Worm (Caenorhabditis elegans): Measurements from ENCODE around the gene col-120.

The col-120 gene

DNA sequence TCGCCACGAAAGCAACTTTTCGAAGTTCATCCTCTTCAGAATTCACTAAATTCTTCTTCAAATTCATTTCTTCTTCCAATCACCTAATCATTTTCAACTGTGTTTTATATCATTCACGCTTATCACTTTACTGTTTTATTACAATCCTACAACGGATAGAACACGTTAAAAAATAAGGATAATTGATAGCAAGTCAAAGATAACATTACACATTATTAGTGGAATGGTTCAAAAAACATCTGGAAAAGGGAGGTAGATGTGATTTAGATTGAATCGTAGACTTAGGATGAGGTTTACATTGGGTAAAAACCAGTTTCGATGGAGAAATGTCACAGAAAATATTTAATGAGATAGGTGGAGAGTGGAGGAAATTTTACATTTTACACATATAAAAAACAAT, at the start of gene col-120:
Gene col-120 (minus strand): TSS at position 101 of the 400 bp plus-strand sequence.
- no peak for TF ChIP-seq scrt-1 (GFP tag; IDR thresholded peaks at IDR 0.05)
- TF ChIP-seq F13C5.2 (tag; optimal IDR thresholded peaks at IDR 0.05), result no peak
- TF ChIP-seq pes-1 (GFP tag; IDR thresholded peaks at IDR 0.05), result no peak
- TF ChIP-seq tra-4 (tag; optimal IDR thresholded peaks at IDR 0.05), result no peak
- no peak for TF ChIP-seq tbx-11 (GFP tag; IDR thresholded peaks at IDR 0.05)
- no peak for TF ChIP-seq sea-1 (GFP tag; conservative IDR thresholded peaks at IDR 0.05)
- TF ChIP-seq aly-1 (tag; optimal IDR thresholded peaks at IDR 0.05), result no peak
- no peak for TF ChIP-seq flt-1 (GFP tag; IDR thresholded peaks at IDR 0.05)
- TF ChIP-seq hnd-1 (tag; optimal IDR thresholded peaks at IDR 0.05), result no peak
- TF ChIP-seq hmbx-1 (tag; optimal IDR thresholded peaks at IDR 0.05), result no peak
- no peak for TF ChIP-seq ama-1 (optimal IDR thresholded peaks at IDR 0.05)
- no peak for TF ChIP-seq ceh-13 (GFP tag; optimal IDR thresholded peaks at IDR 0.05)
- TF ChIP-seq ets-7 (tag; optimal IDR thresholded peaks at IDR 0.05), result no peak
- TF ChIP-seq hmg-4 (GFP tag; optimal IDR thresholded peaks at IDR 0.05), result no peak

DNA sequence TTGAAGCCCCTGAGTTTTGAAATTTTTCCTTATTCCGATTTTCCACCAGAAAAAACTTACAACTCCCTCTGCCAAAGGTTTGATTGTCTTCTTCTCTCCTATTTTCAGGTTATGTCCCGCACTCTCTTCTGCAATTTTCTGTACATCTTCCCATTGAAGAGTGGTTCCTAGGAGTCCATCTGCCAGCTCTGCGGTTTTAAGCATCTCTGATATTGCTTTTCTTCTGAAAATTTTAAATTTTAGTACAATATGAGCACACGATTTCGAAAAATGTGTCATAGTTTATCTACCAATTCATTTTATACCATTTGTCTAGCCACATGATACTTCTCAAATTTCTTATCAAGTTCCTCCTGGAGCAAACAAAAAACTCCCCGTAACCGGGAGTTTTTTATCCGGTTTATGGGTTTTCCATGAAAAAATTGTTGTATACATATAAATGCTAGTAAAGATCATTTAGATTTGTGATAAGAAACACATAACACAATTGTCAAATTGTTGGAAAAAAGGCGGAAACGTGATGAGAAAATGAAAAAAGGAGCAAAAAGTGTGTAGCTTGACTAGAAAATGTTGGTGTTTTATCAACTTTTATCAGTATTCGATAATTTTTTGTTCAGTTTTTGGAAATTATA, 49.5 kb upstream of the col-120 start:
- TF ChIP-seq tbx-11 (GFP tag; IDR thresholded peaks at IDR 0.05) (no peak), F13C5.2 (tag; optimal IDR thresholded peaks at IDR 0.05) (no peak), aly-1 (tag; optimal IDR thresholded peaks at IDR 0.05) (no peak), B0310.2 (tag; optimal IDR thresholded peaks at IDR 0.05) (no peak), ama-1 (optimal IDR thresholded peaks at IDR 0.05) (no peak), pes-1 (GFP tag; IDR thresholded peaks at IDR 0.05) (no peak), tra-4 (tag; optimal IDR thresholded peaks at IDR 0.05) (no peak), flt-1 (GFP tag; IDR thresholded peaks at IDR 0.05) (no peak)

ce11 chrIV:9308975-9309374, 47.4 kb upstream of the col-120 start, which contains the start of gene F49C12.6:
Gene F49C12.6 (minus strand): TSS chrIV:9309075.
- TF ChIP-seq aly-1 (tag; optimal IDR thresholded peaks at IDR 0.05), result no peak
- no peak for TF ChIP-seq tbx-37 (GFP tag; conservative IDR thresholded peaks at IDR 0.05)
- no peak for TF ChIP-seq pes-1 (GFP tag; IDR thresholded peaks at IDR 0.05)
- no peak for TF ChIP-seq ets-7 (tag; optimal IDR thresholded peaks at IDR 0.05)
- TF ChIP-seq tra-4 (tag; optimal IDR thresholded peaks at IDR 0.05), result no peak
- no peak for TF ChIP-seq ceh-13 (GFP tag; optimal IDR thresholded peaks at IDR 0.05)
- no peak for TF ChIP-seq hmg-4 (GFP tag; optimal IDR thresholded peaks at IDR 0.05)
- TF ChIP-seq tbx-11 (GFP tag; IDR thresholded peaks at IDR 0.05), result no peak
- no peak for TF ChIP-seq flt-1 (GFP tag; IDR thresholded peaks at IDR 0.05)
- TF ChIP-seq F13C5.2 (tag; optimal IDR thresholded peaks at IDR 0.05), result no peak

- TF ChIP-seq hmbx-1 (tag; optimal IDR thresholded peaks at IDR 0.05) (no peak), hmg-4 (GFP tag; optimal IDR thresholded peaks at IDR 0.05) (no peak), aly-1 (tag; optimal IDR thresholded peaks at IDR 0.05) (no peak), ceh-13 (GFP tag; optimal IDR thresholded peaks at IDR 0.05) (no peak), ets-7 (tag; optimal IDR thresholded peaks at IDR 0.05) (no peak), B0310.2 (tag; optimal IDR thresholded peaks at IDR 0.05) (no peak), tra-4 (tag; optimal IDR thresholded peaks at IDR 0.05) (no peak), sea-1 (GFP tag; conservative IDR thresholded peaks at IDR 0.05) (no peak), tbx-11 (GFP tag; IDR thresholded peaks at IDR 0.05) (no peak), scrt-1 (GFP tag; IDR thresholded peaks at IDR 0.05) (no peak), ama-1 (optimal IDR thresholded peaks at IDR 0.05) (no peak), ceh-36 (tag; optimal IDR thresholded peaks at IDR 0.05) (no peak), hnd-1 (tag; optimal IDR thresholded peaks at IDR 0.05) (no peak), F13C5.2 (tag; optimal IDR thresholded peaks at IDR 0.05) (no peak), tbx-37 (GFP tag; conservative IDR thresholded peaks at IDR 0.05) (no peak), flt-1 (GFP tag; IDR thresholded peaks at IDR 0.05) (no peak)
These were observed 43.0 kb upstream of the col-120 start, which contains the start of gene F49C12.5 for ce11 chrIV:9304617-9305016. Gene F49C12.5 (plus strand): TSS chrIV:9304917.

DNA sequence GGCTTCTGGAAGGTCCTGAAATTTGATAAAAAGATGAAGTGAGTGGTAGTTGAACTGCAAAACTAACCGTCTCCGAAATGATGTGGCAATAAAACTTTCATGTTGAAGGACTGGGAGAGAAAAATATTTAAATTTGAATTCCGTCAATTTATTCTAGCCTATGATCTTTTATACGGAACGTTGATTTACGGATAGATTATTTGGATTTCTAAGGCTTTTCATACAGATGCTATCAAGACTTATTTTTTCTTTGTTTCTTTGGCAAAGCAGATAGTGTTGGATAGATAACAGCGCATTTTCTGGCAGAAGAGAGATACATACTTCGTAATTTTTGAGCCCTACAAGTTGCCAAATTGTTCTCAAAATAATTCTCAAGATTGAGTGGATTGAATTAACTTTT, 42.4 kb upstream of the col-120 start, which contains the start of gene F49C12.4:
Gene F49C12.4 (minus strand): TSS at position 101 of the 400 bp plus-strand sequence.
- TF ChIP-seq tra-4 (tag; optimal IDR thresholded peaks at IDR 0.05) (no peak), flt-1 (GFP tag; IDR thresholded peaks at IDR 0.05) (no peak)

DNA sequence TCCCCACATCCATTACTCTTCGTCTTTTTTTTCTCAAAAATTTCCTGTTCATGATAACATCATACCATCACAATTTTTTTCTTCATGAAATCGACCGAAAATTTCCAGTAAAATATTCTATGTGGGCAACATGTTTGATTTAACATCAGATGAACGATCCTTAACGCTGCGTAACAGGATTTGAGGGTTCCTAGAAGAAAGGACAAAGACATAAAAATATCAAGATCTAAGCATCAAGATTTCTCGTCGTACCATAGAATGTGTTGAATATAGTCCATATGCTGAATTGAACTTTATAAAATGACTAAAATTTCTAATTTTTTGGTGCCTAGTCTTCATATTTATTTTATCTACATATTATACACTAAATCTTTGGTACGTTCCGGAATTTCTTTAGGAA, 38.5 kb upstream of the col-120 start, which contains the start of gene F49C12.3:
Gene F49C12.3 (plus strand): TSS at position 301 of the 400 bp plus-strand sequence.
- no peak for TF ChIP-seq ama-1 (optimal IDR thresholded peaks at IDR 0.05)
- TF ChIP-seq ceh-13 (GFP tag; optimal IDR thresholded peaks at IDR 0.05), result no peak
- TF ChIP-seq tbx-37 (GFP tag; conservative IDR thresholded peaks at IDR 0.05), result no peak
- no peak for TF ChIP-seq hmbx-1 (tag; optimal IDR thresholded peaks at IDR 0.05)
- no peak for TF ChIP-seq hmg-4 (GFP tag; optimal IDR thresholded peaks at IDR 0.05)
- TF ChIP-seq sea-1 (GFP tag; conservative IDR thresholded peaks at IDR 0.05), result no peak
- no peak for TF ChIP-seq flt-1 (GFP tag; IDR thresholded peaks at IDR 0.05)
- TF ChIP-seq aly-1 (tag; optimal IDR thresholded peaks at IDR 0.05), result no peak
- no peak for TF ChIP-seq B0310.2 (tag; optimal IDR thresholded peaks at IDR 0.05)
- no peak for TF ChIP-seq ceh-36 (tag; optimal IDR thresholded peaks at IDR 0.05)
- TF ChIP-seq tbx-11 (GFP tag; IDR thresholded peaks at IDR 0.05), result no peak
- TF ChIP-seq hnd-1 (tag; optimal IDR thresholded peaks at IDR 0.05), result no peak
- no peak for TF ChIP-seq tra-4 (tag; optimal IDR thresholded peaks at IDR 0.05)
- TF ChIP-seq pes-1 (GFP tag; IDR thresholded peaks at IDR 0.05), result no peak
- TF ChIP-seq ets-7 (tag; optimal IDR thresholded peaks at IDR 0.05), result no peak
- TF ChIP-seq F13C5.2 (tag; optimal IDR thresholded peaks at IDR 0.05), result no peak
- no peak for TF ChIP-seq scrt-1 (GFP tag; IDR thresholded peaks at IDR 0.05)

- TF ChIP-seq tbx-11 (GFP tag; IDR thresholded peaks at IDR 0.05) (no peak), hmbx-1 (tag; optimal IDR thresholded peaks at IDR 0.05) (no peak), B0310.2 (tag; optimal IDR thresholded peaks at IDR 0.05) (no peak), scrt-1 (GFP tag; IDR thresholded peaks at IDR 0.05) (no peak), ama-1 (optimal IDR thresholded peaks at IDR 0.05) (no peak), ceh-13 (GFP tag; optimal IDR thresholded peaks at IDR 0.05) (no peak), ceh-36 (tag; optimal IDR thresholded peaks at IDR 0.05) (no peak), tbx-37 (GFP tag; conservative IDR thresholded peaks at IDR 0.05) (no peak)
These were observed 37.6 kb upstream of the col-120 start, which contains the start of gene F49C12.2 for ce11 chrIV:9299145-9299544. Gene F49C12.2 (minus strand): TSS chrIV:9299245.
